Worm (Caenorhabditis elegans): ENCODE results near the gene F09E5.14.
A peak's percentile ranks its signal among the peaks of the same experiment; 100 is the strongest.

The F09E5.14 gene

DNA sequence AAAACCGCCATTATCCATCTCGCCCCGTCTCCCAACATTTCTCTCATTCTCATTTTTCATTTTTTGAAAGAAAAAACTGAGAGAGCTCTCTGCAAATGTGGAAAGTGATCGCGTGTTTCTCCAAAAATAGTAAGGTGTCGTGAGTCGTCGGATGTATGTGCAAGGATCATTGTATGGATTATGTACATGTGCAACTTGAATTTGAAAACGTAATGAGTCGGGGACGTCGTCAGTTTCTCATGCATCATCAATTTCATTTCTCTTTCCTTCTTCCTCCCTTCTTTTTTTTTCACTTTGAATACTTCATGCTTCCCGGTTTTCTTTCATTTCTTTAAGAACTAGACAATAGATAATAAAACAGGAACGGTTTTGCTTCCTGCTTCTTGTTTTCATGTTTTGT is 39.6 kb downstream of the F09E5.14 start:
- TF ChIP-seq nhr-23 (tag; optimal IDR thresholded peaks at IDR 0.05) (no peak), sma-9 (GFP tag; optimal IDR thresholded peaks at IDR 0.05) (peak; percentile 24), sma-9 (tag; optimal IDR thresholded peaks at IDR 0.05) (no peak), nhr-12 (tag; optimal IDR thresholded peaks at IDR 0.05) (no peak), nhr-21 (tag; optimal IDR thresholded peaks at IDR 0.05) (no peak), gmeb-1 (tag; optimal IDR thresholded peaks at IDR 0.05) (no peak), unc-55 (GFP tag; optimal IDR thresholded peaks at IDR 0.05) (peak; percentile 67), lsy-2 (tag; optimal IDR thresholded peaks at IDR 0.05) (no peak), C34F6.9 (tag; optimal IDR thresholded peaks at IDR 0.05) (peak; percentile 7), egl-27 (tag; optimal IDR thresholded peaks at IDR 0.05) (no peak)

- TF ChIP-seq aly-2 (tag; optimal IDR thresholded peaks at IDR 0.05): no peak
- TF ChIP-seq ceh-82 (tag; optimal IDR thresholded peaks at IDR 0.05): no peak
- no peak for TF ChIP-seq Y55F3AM.14 (GFP tag; optimal IDR thresholded peaks at IDR 0.05)
- no peak for TF ChIP-seq snpc-4 (tag; optimal IDR thresholded peaks at IDR 0.05)
- no peak for TF ChIP-seq mbf-1 (tag; optimal IDR thresholded peaks at IDR 0.05)
- no peak for TF ChIP-seq egl-27 (tag; optimal IDR thresholded peaks at IDR 0.05)
- TF ChIP-seq elt-1 (tag; optimal IDR thresholded peaks at IDR 0.05): no peak
- TF ChIP-seq sma-9 (GFP tag; optimal IDR thresholded peaks at IDR 0.05): peak; percentile 38
- TF ChIP-seq sma-9 (tag; optimal IDR thresholded peaks at IDR 0.05): no peak
- peak; percentile 3 for TF ChIP-seq zag-1 (tag; optimal IDR thresholded peaks at IDR 0.05)
- TF ChIP-seq C34F6.9 (tag; optimal IDR thresholded peaks at IDR 0.05): peak; percentile 15
- TF ChIP-seq unc-62 (GFP tag; optimal IDR thresholded peaks at IDR 0.05): no peak
- TF ChIP-seq unc-55 (GFP tag; optimal IDR thresholded peaks at IDR 0.05): peak; percentile 66
- no peak for TF ChIP-seq lin-13 (GFP tag; optimal IDR thresholded peaks at IDR 0.05)
- no peak for TF ChIP-seq nhr-10 (tag; optimal IDR thresholded peaks at IDR 0.05)
- no peak for TF ChIP-seq mab-5 (tag; optimal IDR thresholded peaks at IDR 0.05)
- TF ChIP-seq dmd-4 (tag; optimal IDR thresholded peaks at IDR 0.05): no peak
- TF ChIP-seq nhr-12 (tag; optimal IDR thresholded peaks at IDR 0.05): no peak
- no peak for TF ChIP-seq alr-1 (tag; optimal IDR thresholded peaks at IDR 0.05)
- no peak for TF ChIP-seq crh-2 (tag; optimal IDR thresholded peaks at IDR 0.05)
Observed at ce11 chrII:5301810-5302209, 42.9 kb downstream of the F09E5.14 start.

ce11 chrII:5297718-5298117 is 47.0 kb downstream of the F09E5.14 start:
- TF ChIP-seq ceh-16 (tag; optimal IDR thresholded peaks at IDR 0.05) (peak; percentile 63), elt-3 (tag; optimal IDR thresholded peaks at IDR 0.05) (no peak)

ce11 chrII:5293287-5293850 is 51.3 kb downstream of the F09E5.14 start, which contains the start of gene ZK622.1:
Gene ZK622.1, plus strand, starts transcription at chrII:5293800.
- no peak for TF ChIP-seq lin-39 (tag; optimal IDR thresholded peaks at IDR 0.05)
- peak; percentile 9 for TF ChIP-seq sma-9 (GFP tag; optimal IDR thresholded peaks at IDR 0.05)
- TF ChIP-seq sma-9 (tag; optimal IDR thresholded peaks at IDR 0.05): no peak
- TF ChIP-seq nhr-25 (tag; optimal IDR thresholded peaks at IDR 0.05): no peak
- TF ChIP-seq zag-1 (tag; optimal IDR thresholded peaks at IDR 0.05): no peak
- no peak for TF ChIP-seq ztf-11 (tag; optimal IDR thresholded peaks at IDR 0.05)
- TF ChIP-seq blmp-1 (tag; optimal IDR thresholded peaks at IDR 0.05; ENCODE audit: insufficient read depth): no peak
- no peak for TF ChIP-seq egl-27 (tag; optimal IDR thresholded peaks at IDR 0.05)
- no peak for TF ChIP-seq ZK546.5 (tag; optimal IDR thresholded peaks at IDR 0.05)
- TF ChIP-seq lsy-2 (tag; optimal IDR thresholded peaks at IDR 0.05): peak in 1 of 2 experiments; percentile 32
- no peak for TF ChIP-seq ztf-4 (tag; optimal IDR thresholded peaks at IDR 0.05)
- TF ChIP-seq nhr-12 (tag; optimal IDR thresholded peaks at IDR 0.05): no peak
- peak; percentile 53 for TF ChIP-seq nhr-129 (tag; optimal IDR thresholded peaks at IDR 0.05)
- no peak for TF ChIP-seq elt-1 (tag; optimal IDR thresholded peaks at IDR 0.05)
- no peak for TF ChIP-seq sem-4 (tag; optimal IDR thresholded peaks at IDR 0.05)
- peak; percentile 38 for TF ChIP-seq sma-3 (GFP tag; optimal IDR thresholded peaks at IDR 0.05)
- TF ChIP-seq F13H6.1 (tag; optimal IDR thresholded peaks at IDR 0.05): peak; percentile 25
- no peak for TF ChIP-seq ceh-16 (tag; optimal IDR thresholded peaks at IDR 0.05)
- TF ChIP-seq fos-1 (tag; optimal IDR thresholded peaks at IDR 0.05): peak; percentile 29
- no peak for TF ChIP-seq nhr-6 (tag; optimal IDR thresholded peaks at IDR 0.05)
- no peak for TF ChIP-seq mab-5 (tag; optimal IDR thresholded peaks at IDR 0.05)
- peak; percentile 3 for TF ChIP-seq nhr-21 (tag; optimal IDR thresholded peaks at IDR 0.05)
- TF ChIP-seq nhr-77 (tag; optimal IDR thresholded peaks at IDR 0.05): no peak
- peak; percentile 19 for TF ChIP-seq unc-55 (GFP tag; optimal IDR thresholded peaks at IDR 0.05)
- no peak for TF ChIP-seq dmd-4 (tag; optimal IDR thresholded peaks at IDR 0.05)
- no peak for TF ChIP-seq ceh-82 (tag; optimal IDR thresholded peaks at IDR 0.05)
- peak; percentile 2 for TF ChIP-seq crh-2 (tag; optimal IDR thresholded peaks at IDR 0.05)
- TF ChIP-seq Y55F3AM.14 (GFP tag; optimal IDR thresholded peaks at IDR 0.05): no peak
- no peak for TF ChIP-seq unc-62 (GFP tag; optimal IDR thresholded peaks at IDR 0.05)
